Worm (Caenorhabditis elegans) whole organism, young adult: ENCODE results near the gene K04A8.20.

Source experiments
- B0336.3 ChIP-seq: fragments of 200-800 bp; sonication (Bioruptor generic); IDR thresholded peaks from 2 replicates; pipeline ENCODE4 v1.3.6; 2022; ENCODE audit warnings: missing genetic modification characterization, missing compliant biosample characterization
- F10E7.11 ChIP-seq: sonication (generic microtip); optimal IDR thresholded peaks from 2 replicates; lab custom pipeline; 2017; ENCODE audit warnings: mild to moderate bottlenecking, missing genetic modification characterization, moderate library complexity, missing compliant biosample characterization
- F37B4.10 ChIP-seq: fragments of 200-800 bp; sonication (Bioruptor generic); IDR thresholded peaks from 2 replicates; pipeline ENCODE4 v1.3.6; 2022; ENCODE audit warnings: missing genetic modification characterization, missing compliant biosample characterization
- F52B5.7 ChIP-seq: sonication (generic microtip); optimal IDR thresholded peaks from 2 replicates; lab custom pipeline; 2016; ENCODE audit warnings: mild to moderate bottlenecking, missing genetic modification characterization, missing compliant biosample characterization
- T26A5.8 ChIP-seq: sonication (generic microtip); optimal IDR thresholded peaks from 2 replicates; lab custom pipeline; 2016; ENCODE audit warnings: missing genetic modification characterization, missing compliant biosample characterization
- Y53G8AR.9 ChIP-seq: fragments of 200-800 bp; sonication (Bioruptor generic); conservative IDR thresholded peaks from 2 replicates; pipeline ENCODE4 v1.3.6; 2022; ENCODE audit warnings: missing genetic modification reagents, missing genetic modification characterization, missing compliant biosample characterization
- ZK185.1 ChIP-seq: sonication (generic microtip); optimal IDR thresholded peaks from 2 replicates; lab custom pipeline; 2016; ENCODE audit warnings: mild to moderate bottlenecking, missing genetic modification characterization, missing compliant biosample characterization; ENCODE audit not compliant: poor library complexity, severe bottlenecking
- ama-1 ChIP-seq, 3 experiments: fragments of 150-350 bp in 1 of 3; sonication (generic microtip) in 2 of 3; optimal IDR thresholded peaks; 2 replicates each; lab custom pipeline; 2014 to 2018; ENCODE audit warnings: missing biosample characterization in 2 of 3, missing genetic modification characterization in 2 of 3, missing genetic modification reagents in 2 of 3
- aptf-3 ChIP-seq: fragments of 200-800 bp; sonication (Bioruptor generic); IDR thresholded peaks from 2 replicates; pipeline ENCODE4 v1.3.6; 2022; ENCODE audit warnings: missing genetic modification characterization, missing compliant biosample characterization
- atf-7 ChIP-seq: sonication (generic microtip); optimal IDR thresholded peaks from 2 replicates; lab custom pipeline; 2017; ENCODE audit warnings: mild to moderate bottlenecking, missing genetic modification characterization, missing compliant biosample characterization
- athp-1 ChIP-seq: sonication (generic microtip); optimal IDR thresholded peaks from 2 replicates; lab custom pipeline; 2017; ENCODE audit warnings: mild to moderate bottlenecking, missing genetic modification characterization, missing compliant biosample characterization
- attf-6 ChIP-seq: fragments of 200-800 bp; sonication (Bioruptor generic); IDR thresholded peaks from 2 replicates; pipeline ENCODE4 v1.3.6; 2022; ENCODE audit warnings: missing genetic modification reagents, missing genetic modification characterization, missing compliant biosample characterization
- cebp-2 ChIP-seq: fragments of 200-800 bp; sonication (Bioruptor generic); IDR thresholded peaks from 2 replicates; pipeline ENCODE4 v1.3.6; 2022; ENCODE audit warnings: missing genetic modification characterization, missing compliant biosample characterization
- dox-1 ChIP-seq: fragments of 200-800 bp; sonication (Bioruptor generic); IDR thresholded peaks from 2 replicates; pipeline ENCODE4 v1.3.6; 2022; ENCODE audit warnings: missing genetic modification reagents, missing genetic modification characterization, missing compliant biosample characterization
- dpff-1 ChIP-seq: sonication (generic microtip); optimal IDR thresholded peaks from 2 replicates; lab custom pipeline; 2017; ENCODE audit warnings: mild to moderate bottlenecking, missing genetic modification characterization, missing compliant biosample characterization
- efl-1 ChIP-seq: fragments of 150-350 bp; optimal IDR thresholded peaks from 2 replicates; lab custom pipeline; 2014; ENCODE audit warnings: missing biosample characterization, missing genetic modification reagents, missing genetic modification characterization
- egl-18 ChIP-seq: fragments of 200-800 bp; sonication (Bioruptor generic); IDR thresholded peaks from 2 replicates; pipeline ENCODE4 v1.3.6; 2022; ENCODE audit warnings: missing genetic modification reagents, missing genetic modification characterization, missing compliant biosample characterization
- ekl-4 ChIP-seq: fragments of 200-800 bp; sonication (Bioruptor generic); IDR thresholded peaks from 2 replicates; pipeline ENCODE4 v1.3.6; 2022; ENCODE audit warnings: missing genetic modification reagents, missing genetic modification characterization, missing compliant biosample characterization
- ets-4 ChIP-seq: fragments of 200-800 bp; sonication (Bioruptor generic); optimal IDR thresholded peaks from 2 replicates; lab custom pipeline; 2018; ENCODE audit warnings: mild to moderate bottlenecking, missing genetic modification characterization, missing compliant biosample characterization
- hsf-1 ChIP-seq: fragments of 200-800 bp; sonication (Bioruptor generic); IDR thresholded peaks from 2 replicates; pipeline ENCODE4 v1.3.6; 2022; ENCODE audit warnings: missing genetic modification reagents, missing genetic modification characterization, missing compliant biosample characterization
- let-607 ChIP-seq, 2 experiments: fragments of 200-800 bp in 1 of 2; sonication (Bioruptor generic) in 1 of 2; sonication (generic microtip) in 1 of 2; optimal IDR thresholded peaks; 2 replicates each; lab custom pipeline; 2016 to 2018; ENCODE audit warnings: mild to moderate bottlenecking in 2 of 2, missing compliant biosample characterization in 2 of 2, missing genetic modification characterization in 2 of 2, moderate library complexity in 2 of 2, missing genotype in 1 of 2
- lin-26 ChIP-seq: fragments of 200-800 bp; sonication (Bioruptor generic); IDR thresholded peaks from 2 replicates; pipeline ENCODE4 v1.3.6; 2022; ENCODE audit warnings: missing genetic modification reagents, missing genetic modification characterization, missing compliant biosample characterization
- lin-35 ChIP-seq, 3 experiments: fragments of 150-350 bp in 2 of 3; sonication (generic microtip) in 1 of 3; optimal IDR thresholded peaks; 2 replicates each; lab custom pipeline; 2014 to 2018; ENCODE audit warnings: missing biosample characterization in 3 of 3, missing genetic modification characterization in 3 of 3, missing genetic modification reagents in 3 of 3
- lin-40 ChIP-seq: sonication (generic microtip); optimal IDR thresholded peaks from 2 replicates; lab custom pipeline; 2016; ENCODE audit warnings: missing genetic modification characterization, mild to moderate bottlenecking, missing compliant biosample characterization, missing genotype, missing genetic modification reagents
- lin-54 ChIP-seq: fragments of 200-800 bp; sonication (Bioruptor generic); optimal IDR thresholded peaks from 2 replicates; lab custom pipeline; 2018; ENCODE audit warnings: mild to moderate bottlenecking, missing genetic modification characterization, missing compliant biosample characterization
- lir-1 ChIP-seq: fragments of 200-800 bp; sonication (Bioruptor generic); conservative IDR thresholded peaks from 2 replicates; pipeline ENCODE4 v1.3.6; 2022; ENCODE audit warnings: missing genetic modification reagents, missing genetic modification characterization, missing compliant biosample characterization
- lsl-1 ChIP-seq: fragments of 200-800 bp; sonication (Bioruptor generic); optimal IDR thresholded peaks from 2 replicates; lab custom pipeline; 2018; ENCODE audit warnings: mild to moderate bottlenecking, missing genetic modification characterization, moderate library complexity, missing compliant biosample characterization
- lsy-27 ChIP-seq: sonication (generic microtip); optimal IDR thresholded peaks from 2 replicates; lab custom pipeline; 2017; ENCODE audit warnings: missing genetic modification characterization, mild to moderate bottlenecking, missing compliant biosample characterization, antibody characterized with exemption, missing genotype, borderline replicate concordance; ENCODE audit not compliant: insufficient read depth
- madf-3 ChIP-seq: fragments of 200-800 bp; sonication (Bioruptor generic); IDR thresholded peaks from 2 replicates; pipeline ENCODE4 v1.3.6; 2022; ENCODE audit warnings: missing genetic modification reagents, missing genetic modification characterization, missing compliant biosample characterization
- madf-6 ChIP-seq: fragments of 200-800 bp; sonication (Bioruptor generic); IDR thresholded peaks from 2 replicates; pipeline ENCODE4 v1.3.6; 2022; ENCODE audit warnings: missing genetic modification reagents, missing genetic modification characterization, missing compliant biosample characterization
- mcd-1 ChIP-seq: fragments of 200-800 bp; sonication (Bioruptor generic); IDR thresholded peaks from 2 replicates; pipeline ENCODE4 v1.3.6; 2022; ENCODE audit warnings: missing genetic modification reagents, missing genetic modification characterization, missing compliant biosample characterization
- nfyb-1 ChIP-seq: fragments of 200-800 bp; sonication (Bioruptor generic); IDR thresholded peaks from 2 replicates; pipeline ENCODE4 v1.3.6; 2022; ENCODE audit warnings: missing genetic modification reagents, missing genetic modification characterization, missing compliant biosample characterization
- nhr-179 ChIP-seq: sonication (generic microtip); optimal IDR thresholded peaks from 2 replicates; lab custom pipeline; 2016; ENCODE audit warnings: mild to moderate bottlenecking, missing genetic modification characterization, missing compliant biosample characterization
- nhr-27 ChIP-seq: fragments of 200-800 bp; sonication (Bioruptor generic); optimal IDR thresholded peaks from 2 replicates; lab custom pipeline; 2018; ENCODE audit warnings: mild to moderate bottlenecking, missing genetic modification characterization, moderate library complexity, missing compliant biosample characterization
- nhr-90 ChIP-seq: sonication (generic microtip); optimal IDR thresholded peaks from 2 replicates; lab custom pipeline; 2016; ENCODE audit warnings: missing genotype, mild to moderate bottlenecking, missing genetic modification characterization, missing compliant biosample characterization
- pbrm-1 ChIP-seq: fragments of 200-800 bp; sonication (Bioruptor generic); IDR thresholded peaks from 2 replicates; pipeline ENCODE4 v1.3.6; 2022; ENCODE audit warnings: missing genetic modification reagents, missing genetic modification characterization, missing compliant biosample characterization
- repo-1 ChIP-seq: sonication (generic microtip); optimal IDR thresholded peaks from 2 replicates; lab custom pipeline; 2017; ENCODE audit warnings: mild to moderate bottlenecking, missing genetic modification characterization, missing compliant biosample characterization
- sdz-38 ChIP-seq: sonication (generic microtip); optimal IDR thresholded peaks from 2 replicates; lab custom pipeline; 2016; ENCODE audit warnings: missing genotype, missing genetic modification characterization, missing compliant biosample characterization
- snpc-1.3 ChIP-seq: sonication (generic microtip); optimal IDR thresholded peaks from 2 replicates; lab custom pipeline; 2017; ENCODE audit warnings: missing genetic modification characterization, mild to moderate bottlenecking, missing compliant biosample characterization, antibody characterized with exemption, moderate library complexity, missing genotype, missing genetic modification reagents; ENCODE audit not compliant: insufficient read depth
- snpc-3.4 ChIP-seq: sonication (generic microtip); optimal IDR thresholded peaks from 2 replicates; lab custom pipeline; 2017; ENCODE audit warnings: missing genetic modification characterization, mild to moderate bottlenecking, missing compliant biosample characterization, antibody characterized with exemption, moderate library complexity, missing genotype, missing genetic modification reagents
- snpc-4 ChIP-seq, 5 experiments: fragments of 150-350 bp in 1 of 5; sonication (generic microtip) in 4 of 5; optimal IDR thresholded peaks; 2 replicates each; lab custom pipeline; 2014 to 2018; ENCODE audit warnings: missing genetic modification characterization in 5 of 5, missing biosample characterization in 3 of 5, antibody characterized with exemption in 2 of 5, mild to moderate bottlenecking in 2 of 5, missing compliant biosample characterization in 2 of 5, missing genotype in 2 of 5, moderate library complexity in 2 of 5, missing genetic modification reagents in 1 of 5
- tlf-1 ChIP-seq: fragments of 200-800 bp; sonication (Bioruptor generic); optimal IDR thresholded peaks from 2 replicates; lab custom pipeline; 2018; ENCODE audit warnings: mild to moderate bottlenecking, missing genetic modification characterization, missing compliant biosample characterization
- unc-130 ChIP-seq: sonication (generic microtip); optimal IDR thresholded peaks from 2 replicates; lab custom pipeline; 2016; ENCODE audit warnings: missing genetic modification reagents, missing genetic modification characterization, missing compliant biosample characterization
- ztf-22 ChIP-seq: fragments of 200-800 bp; sonication (Bioruptor generic); optimal IDR thresholded peaks from 2 replicates; lab custom pipeline; 2018; ENCODE audit warnings: mild to moderate bottlenecking, missing genetic modification characterization, moderate library complexity, missing compliant biosample characterization
- ztf-25 ChIP-seq: fragments of 200-800 bp; sonication (Bioruptor generic); IDR thresholded peaks from 2 replicates; pipeline ENCODE4 v1.3.6; 2022; ENCODE audit warnings: missing genetic modification reagents, missing genetic modification characterization, missing compliant biosample characterization
- ztf-26 ChIP-seq: sonication (generic microtip); optimal IDR thresholded peaks from 2 replicates; lab custom pipeline; 2017; ENCODE audit warnings: missing genetic modification characterization, missing compliant biosample characterization

K04A8.20 gene

DNA sequence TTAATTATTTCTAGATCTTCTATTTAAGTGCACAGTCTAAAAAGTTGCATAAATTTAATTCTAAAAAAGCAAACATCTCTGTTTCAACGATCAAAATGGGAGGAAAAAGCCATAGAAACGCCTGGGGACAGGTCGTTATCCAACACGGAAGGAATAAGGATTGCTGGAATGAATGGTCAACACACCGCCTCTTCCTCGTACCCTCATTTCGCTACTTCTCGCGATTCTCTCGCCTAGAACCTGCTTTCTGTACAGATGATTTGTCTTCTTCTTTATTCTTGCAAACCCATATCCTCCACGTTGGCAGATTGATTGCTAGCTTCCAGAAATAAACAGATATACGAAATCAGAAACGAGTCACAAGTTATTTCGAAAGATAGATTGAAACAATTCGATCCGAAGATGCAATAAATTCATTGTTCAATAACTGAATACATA lies 34.3 kb upstream of the K04A8.20 start, which contains the start of gene dpy-11 (continued):
- no peak for TF ChIP-seq lsy-27 (tag; lab: Kevin White, UChicago)
- TF ChIP-seq F37B4.10 (GFP tag; lab: Robert Waterston, UW): 0 out of 2 replicates have a peak, but pooled peaks have one; percentile 6
- peak; percentile 61 for TF ChIP-seq madf-6 (GFP tag; lab: Robert Waterston, UW)
- TF ChIP-seq pbrm-1 (GFP tag; lab: Robert Waterston, UW): 0 out of 2 replicates have a peak, but pooled peaks have one; percentile 59
- TF ChIP-seq ztf-25 (GFP tag; lab: Robert Waterston, UW): no peak
- TF ChIP-seq athp-1 (tag; lab: Kevin White, UChicago): peak; percentile 32
- peak; percentile 98 for TF ChIP-seq ama-1 (optimal IDR thresholded peaks at IDR 0.05; lab: Kevin White, UChicago)
- no peak for TF ChIP-seq ama-1 (GFP tag; optimal IDR thresholded peaks at IDR 0.05; lab: Kevin White, UChicago)
- TF ChIP-seq efl-1 (GFP tag; lab: Kevin White, UChicago): no peak
- peak; percentile 22 for TF ChIP-seq ZK185.1 (tag; lab: Kevin White, UChicago)
- peak; percentile 72 for TF ChIP-seq Y53G8AR.9
- peak; percentile 22; the same call in 1 of the 2 replicates for TF ChIP-seq nfyb-1 (GFP tag; lab: Robert Waterston, UW)
- TF ChIP-seq dpff-1 (tag; lab: Kevin White, UChicago): peak; percentile 21
- peak; percentile 55 for TF ChIP-seq atf-7 (tag; lab: Kevin White, UChicago)
- TF ChIP-seq sdz-38 (tag; lab: Kevin White, UChicago): no peak
- TF ChIP-seq mcd-1 (GFP tag; lab: Robert Waterston, UW): peak; percentile 58; the same call in 1 of the 2 replicates
- peak; percentile 64 for TF ChIP-seq tlf-1 (GFP tag; lab: Kevin White, UChicago)
- peak; percentile 21 for TF ChIP-seq snpc-4 (GFP tag; optimal IDR thresholded peaks at IDR 0.05; lab: Kevin White, UChicago)
- TF ChIP-seq snpc-4 (tag; optimal IDR thresholded peaks at IDR 0.05; lab: Kevin White, UChicago): peak in 2 of 4 experiments; percentile 9 to 26
- TF ChIP-seq ets-4 (GFP tag; lab: Kevin White, UChicago): peak; percentile 30
- TF ChIP-seq ztf-26 (tag; lab: Kevin White, UChicago): peak; percentile 58
- peak; percentile 93 for TF ChIP-seq repo-1
- no peak for TF ChIP-seq snpc-1.3 (tag; lab: Kevin White, UChicago)
- peak; percentile 78; the same call in 1 of the 2 replicates for TF ChIP-seq cebp-2 (GFP tag; lab: Robert Waterston, UW)
- peak; percentile 92 for TF ChIP-seq B0336.3
- peak; percentile 58 for TF ChIP-seq dox-1 (GFP tag; lab: Robert Waterston, UW)
- peak; percentile 12; the same call in 1 of the 2 replicates for TF ChIP-seq hsf-1 (GFP tag; lab: Robert Waterston, UW)
- peak; percentile 19 for TF ChIP-seq ztf-22 (GFP tag; lab: Kevin White, UChicago)
- peak; percentile 65 for TF ChIP-seq ekl-4 (GFP tag; lab: Robert Waterston, UW)
- 0 out of 2 replicates have a peak, but pooled peaks have one; percentile 80 for TF ChIP-seq aptf-3 (GFP tag; lab: Robert Waterston, UW)
- peak; percentile 28 for TF ChIP-seq lin-54 (GFP tag; lab: Kevin White, UChicago)
- TF ChIP-seq nhr-27 (tag; lab: Kevin White, UChicago): no peak
- peak; percentile 74 for TF ChIP-seq F52B5.7 (tag; lab: Kevin White, UChicago)
- peak; percentile 80 for TF ChIP-seq madf-3 (GFP tag; lab: Robert Waterston, UW)
- TF ChIP-seq lsl-1: no peak
- TF ChIP-seq lin-40: peak; percentile 33
- no peak for TF ChIP-seq nhr-179 (tag; lab: Kevin White, UChicago)
- no peak for TF ChIP-seq egl-18 (GFP tag; lab: Robert Waterston, UW)
- peak in 1 of 2 experiments; percentile 1 for TF ChIP-seq let-607 (tag; optimal IDR thresholded peaks at IDR 0.05; lab: Kevin White, UChicago)
- no peak for TF ChIP-seq lir-1 (GFP tag; lab: Robert Waterston, UW)
- no peak for TF ChIP-seq T26A5.8 (tag; lab: Kevin White, UChicago)
- no peak; the same call in 1 of the 2 replicates for TF ChIP-seq attf-6 (GFP tag; lab: Robert Waterston, UW)
- TF ChIP-seq snpc-3.4: no peak
- peak; percentile 47 for TF ChIP-seq unc-130 (GFP tag; lab: Kevin White, UChicago)
- peak; percentile 27; the same call in 1 of the 2 replicates for TF ChIP-seq lin-26 (GFP tag; lab: Robert Waterston, UW)
- no peak for TF ChIP-seq F10E7.11 (tag; lab: Kevin White, UChicago)
- TF ChIP-seq nhr-90 (tag; lab: Kevin White, UChicago): peak; percentile 1
- peak in 1 of 3 experiments; percentile 59 for TF ChIP-seq lin-35 (GFP tag; optimal IDR thresholded peaks at IDR 0.05; lab: Kevin White, UChicago)
